Worm (Caenorhabditis elegans) whole organism, L3 larva: Measurements from ENCODE around the gene K02D10.4.

Experiments used
- ceh-16 ChIP-seq: sonication (generic microtip); optimal IDR thresholded peaks from 2 replicates; lab custom pipeline; 2017; ENCODE audit warnings: missing biosample characterization, missing genetic modification characterization
- ceh-28 ChIP-seq: fragments of 150-350 bp; optimal IDR thresholded peaks from 2 replicates; lab custom pipeline; 2014; ENCODE audit warnings: missing biosample characterization, missing genetic modification reagents, missing genetic modification characterization
- elt-2 ChIP-seq: sonication (generic microtip); optimal IDR thresholded peaks from 2 replicates; lab custom pipeline; 2016; ENCODE audit warnings: missing genetic modification reagents, mild to moderate bottlenecking, missing genetic modification characterization, missing compliant biosample characterization
- elt-3 ChIP-seq, 3 experiments: fragments of 150-350 bp in 1 of 3; sonication (generic microtip) in 2 of 3; optimal IDR thresholded peaks; 2 replicates in 2 of 3; 4 replicates in 1 of 3; lab custom pipeline; 2014 to 2017; ENCODE audit warnings: missing biosample characterization in 3 of 3, missing genetic modification characterization in 3 of 3
- lin-15B ChIP-seq: fragments of 150-350 bp; optimal IDR thresholded peaks from 2 replicates; lab custom pipeline; 2014; ENCODE audit warnings: missing biosample characterization, missing genetic modification characterization
- lin-39 ChIP-seq: fragments of 150-350 bp; optimal IDR thresholded peaks from 2 replicates; lab custom pipeline; 2018; ENCODE audit warnings: missing biosample characterization, missing genetic modification reagents, missing genetic modification characterization
- mdl-1 ChIP-seq: fragments of 150-350 bp; optimal IDR thresholded peaks from 2 replicates; lab custom pipeline; 2014; ENCODE audit warnings: missing biosample characterization, missing genetic modification characterization
- nfya-1 ChIP-seq: sonication (generic microtip); optimal IDR thresholded peaks from 2 replicates; lab custom pipeline; 2017; ENCODE audit warnings: missing genetic modification characterization, mild to moderate bottlenecking, missing compliant biosample characterization, antibody characterized with exemption, moderate library complexity; ENCODE audit not compliant: insufficient read depth
- nhr-25 ChIP-seq: sonication (generic microtip); optimal IDR thresholded peaks from 2 replicates; lab custom pipeline; 2017; ENCODE audit warnings: missing biosample characterization, missing genetic modification characterization
- pha-4 ChIP-seq: fragments of 150-350 bp; optimal IDR thresholded peaks from 2 replicates; lab custom pipeline; 2014; ENCODE audit warnings: missing biosample characterization, missing genetic modification reagents, missing genetic modification characterization
- skn-1 ChIP-seq: fragments of 150-350 bp; optimal IDR thresholded peaks from 2 replicates; lab custom pipeline; 2014; ENCODE audit warnings: missing biosample characterization, missing genetic modification characterization
- snpc-4 ChIP-seq: fragments of 150-350 bp; optimal IDR thresholded peaks from 2 replicates; lab custom pipeline; 2014; ENCODE audit warnings: missing biosample characterization, missing genetic modification characterization
- unc-39 ChIP-seq: sonication (generic microtip); optimal IDR thresholded peaks from 4 replicates; lab custom pipeline; 2017; ENCODE audit warnings: missing biosample characterization, missing genetic modification characterization
- unc-62 ChIP-seq: fragments of 150-350 bp; sonication (generic microtip); optimal IDR thresholded peaks from 4 replicates; lab custom pipeline; 2014; ENCODE audit warnings: missing biosample characterization, missing genetic modification reagents, missing genetic modification characterization

- TF ChIP-seq ceh-16 (tag; lab: Kevin White, UChicago) (no peak), pha-4 (no peak), snpc-4 (tag; lab: Kevin White, UChicago) (no peak), mdl-1 (tag; lab: Kevin White, UChicago) (no peak), nfya-1 (tag; lab: Kevin White, UChicago) (peak; percentile 62), elt-3 (tag; optimal IDR thresholded peaks at IDR 0.05; lab: Kevin White, UChicago) (no peak), lin-39 (tag; lab: Kevin White, UChicago) (peak; percentile 68), nhr-25 (no peak), unc-39 (tag; lab: Kevin White, UChicago) (no peak), ceh-28 (tag; lab: Kevin White, UChicago) (no peak), lin-15B (tag; lab: Kevin White, UChicago) (no peak), elt-2 (tag; lab: Kevin White, UChicago) (no peak), skn-1 (no peak), unc-62 (GFP tag; lab: Kevin White, UChicago) (no peak)
Measured at ce11 chrIII:8782080-8782479, 2.3 kb upstream of the K02D10.4 start.
